Fruit fly (Drosophila melanogaster) whole organism, embryonic: ENCODE measurements around the gene CG4467.

Experiments used
- CG14014 ChIP-seq: fragments of 200-800 bp; sonication (Bioruptor generic); IDR thresholded peaks from 2 replicates; pipeline ENCODE4 v1.3.6; 2022; ENCODE audit warnings: missing biosample characterization, missing genetic modification characterization
- CG14965 ChIP-seq: fragments of 200-800 bp; sonication (Bioruptor generic); optimal IDR thresholded peaks from 2 replicates; lab custom pipeline; 2016; ENCODE audit warnings: missing biosample characterization, missing genetic modification characterization, borderline replicate concordance
- CG15696 ChIP-seq: fragments of 200-800 bp; sonication (Bioruptor generic); optimal IDR thresholded peaks from 2 replicates; lab custom pipeline; 2019; ENCODE audit warnings: missing biosample characterization, mild to moderate bottlenecking, missing genetic modification characterization, moderate library complexity
- CG2875 ChIP-seq: fragments of 200-800 bp; sonication (Bioruptor generic); optimal IDR thresholded peaks from 2 replicates; lab custom pipeline; 2017; ENCODE audit warnings: missing biosample characterization, mild to moderate bottlenecking, missing genetic modification characterization, missing genetic modification reagents
- CG31365 ChIP-seq: fragments of 200-800 bp; sonication (Bioruptor generic); optimal IDR thresholded peaks from 2 replicates; lab custom pipeline; 2018; ENCODE audit warnings: missing biosample characterization, mild to moderate bottlenecking, missing genetic modification characterization
- CG34422 ChIP-seq: fragments of 200-800 bp; sonication (Bioruptor generic); IDR thresholded peaks from 3 replicates; pipeline ENCODE4 v1.3.6; 2022; ENCODE audit warnings: missing biosample characterization, missing genetic modification characterization
- CG3995 ChIP-seq: fragments of 200-800 bp; sonication (Bioruptor generic); optimal IDR thresholded peaks from 3 replicates; lab custom pipeline; 2016; ENCODE audit warnings: missing biosample characterization, missing genetic modification characterization
- CG4328 ChIP-seq: fragments of 200-800 bp; sonication (Bioruptor generic); optimal IDR thresholded peaks from 3 replicates; lab custom pipeline; 2017; ENCODE audit warnings: missing biosample characterization, missing genetic modification reagents, missing genetic modification characterization
- CG6791 ChIP-seq: fragments of 200-800 bp; sonication (Bioruptor generic); IDR thresholded peaks from 3 replicates; pipeline ENCODE4 v1.3.6; 2022; ENCODE audit warnings: missing biosample characterization, missing genetic modification characterization; ENCODE audit not compliant: partially characterized antibody
- CG7271 ChIP-seq: fragments of 200-800 bp; sonication (Bioruptor generic); optimal IDR thresholded peaks from 2 replicates; lab custom pipeline; 2018; ENCODE audit warnings: missing biosample characterization, mild to moderate bottlenecking, missing genetic modification characterization, moderate library complexity
- CG8359 ChIP-seq: fragments of 200-800 bp; sonication (Bioruptor generic); optimal IDR thresholded peaks from 2 replicates; lab custom pipeline; 2017; ENCODE audit warnings: missing biosample characterization, mild to moderate bottlenecking, missing genetic modification characterization, borderline replicate concordance
- CG9817 ChIP-seq: fragments of 200-800 bp; sonication (Bioruptor generic); optimal IDR thresholded peaks from 2 replicates; lab custom pipeline; 2018; ENCODE audit warnings: missing biosample characterization, mild to moderate bottlenecking, missing genetic modification characterization, moderate library complexity
- Deaf1 ChIP-seq: fragments of 200-800 bp; optimal IDR thresholded peaks from 3 replicates; lab custom pipeline; 2019; ENCODE audit warnings: missing biosample characterization, mild to moderate bottlenecking, missing genetic modification characterization, moderate library complexity
- Ets65A ChIP-seq: fragments of 200-800 bp; sonication (Bioruptor generic); peaks from one replicate; lab custom pipeline; 2016; ENCODE audit warnings: missing biosample characterization, missing genetic modification characterization
- H2.0 ChIP-seq: fragments of 200-800 bp; sonication (Bioruptor generic); IDR thresholded peaks from 2 replicates; pipeline ENCODE4 v1.3.6; 2022; ENCODE audit warnings: missing biosample characterization, missing genetic modification characterization
- Hand ChIP-seq: fragments of 200-800 bp; sonication (Bioruptor generic); optimal IDR thresholded peaks from 2 replicates; lab custom pipeline; 2017; ENCODE audit warnings: mild to moderate bottlenecking, missing biosample characterization, missing genetic modification reagents, missing genetic modification characterization
- Hr51 ChIP-seq, 2 experiments: fragments of 200-800 bp; sonication (Bioruptor generic); optimal IDR thresholded peaks; 2 replicates in 1 of 2; 3 replicates in 1 of 2; lab custom pipeline; 2016 to 2018; ENCODE audit warnings: missing biosample characterization in 2 of 2, missing genetic modification characterization in 2 of 2, mild to moderate bottlenecking in 1 of 2, moderate library complexity in 1 of 2
- Jarid2 ChIP-seq: fragments of 200-800 bp; sonication (Bioruptor generic); optimal IDR thresholded peaks from 3 replicates; lab custom pipeline; 2017; ENCODE audit warnings: mild to moderate bottlenecking, missing biosample characterization, missing genetic modification reagents, missing genetic modification characterization
- Meics ChIP-seq: fragments of 200-800 bp; sonication (Bioruptor generic); optimal IDR thresholded peaks from 2 replicates; lab custom pipeline; 2017; ENCODE audit warnings: missing biosample characterization, mild to moderate bottlenecking, missing genetic modification characterization
- Nf-YA ChIP-seq: fragments of 200-800 bp; sonication (Bioruptor generic); IDR thresholded peaks from 2 replicates; pipeline ENCODE4 v1.3.6; 2022; ENCODE audit warnings: missing biosample characterization, missing genetic modification characterization
- Opbp ChIP-seq: fragments of 200-800 bp; sonication (Bioruptor generic); IDR thresholded peaks from 3 replicates; pipeline ENCODE4 v1.3.6; 2022; ENCODE audit warnings: missing biosample characterization, missing genetic modification characterization; ENCODE audit not compliant: partially characterized antibody
- Trl ChIP-seq, 3 experiments: fragments of >200 bp in 2 of 3; fragments of 200-800 bp in 1 of 3; sonication (Bioruptor generic) in 1 of 3; optimal IDR thresholded peaks; 2 replicates in 1 of 3; 3 replicates in 2 of 3; lab custom pipeline; 2016 to 2017; ENCODE audit warnings: missing biosample characterization in 1 of 3, missing genetic modification characterization in 1 of 3
- abd-A ChIP-seq: fragments of 200-800 bp; sonication (Bioruptor generic); optimal IDR thresholded peaks from 3 replicates; lab custom pipeline; 2019; ENCODE audit warnings: missing biosample characterization, mild to moderate bottlenecking, missing genetic modification characterization, moderate library complexity
- al ChIP-seq: fragments of 200-800 bp; sonication (Bioruptor generic); IDR thresholded peaks from 2 replicates; pipeline ENCODE4 v1.3.6; 2022; ENCODE audit warnings: missing biosample characterization, missing genetic modification characterization
- aop ChIP-seq: fragments of 200-800 bp; sonication (Bioruptor generic); IDR thresholded peaks from 2 replicates; pipeline ENCODE4 v1.3.6; 2022; ENCODE audit warnings: missing biosample characterization, missing genetic modification characterization
- cato ChIP-seq: fragments of 200-800 bp; sonication (Bioruptor generic); optimal IDR thresholded peaks from 2 replicates; lab custom pipeline; 2016; ENCODE audit warnings: missing biosample characterization, missing genetic modification characterization, borderline replicate concordance
- crol ChIP-seq: fragments of 200-800 bp; sonication (Bioruptor generic); IDR thresholded peaks from 2 replicates; pipeline ENCODE4 v1.3.6; 2022; ENCODE audit warnings: missing biosample characterization, missing genetic modification characterization
- dan ChIP-seq: fragments of 200-800 bp; sonication (Bioruptor generic); IDR thresholded peaks from 2 replicates; pipeline ENCODE4 v1.3.6; 2022; ENCODE audit warnings: missing biosample characterization, missing genetic modification characterization
- danr ChIP-seq: fragments of 200-800 bp; sonication (Bioruptor generic); IDR thresholded peaks from 2 replicates; pipeline ENCODE4 v1.3.6; 2022; ENCODE audit warnings: missing biosample characterization, missing genetic modification characterization
- dati ChIP-seq: fragments of 200-800 bp; sonication (Bioruptor generic); IDR thresholded peaks from 2 replicates; pipeline ENCODE4 v1.3.6; 2022; ENCODE audit warnings: missing biosample characterization, missing genetic modification characterization
- ewg ChIP-seq: fragments of 200-800 bp; sonication (Bioruptor generic); optimal IDR thresholded peaks from 3 replicates; lab custom pipeline; 2017; ENCODE audit warnings: mild to moderate bottlenecking, missing biosample characterization, missing genetic modification reagents, missing genetic modification characterization
- exex ChIP-seq: fragments of 200-800 bp; sonication (Bioruptor generic); optimal IDR thresholded peaks from 4 replicates; lab custom pipeline; 2018; ENCODE audit warnings: missing biosample characterization, mild to moderate bottlenecking, missing genetic modification characterization, moderate library complexity
- fru ChIP-seq: fragments of >200 bp; optimal IDR thresholded peaks from 2 replicates; lab custom pipeline; 2017
- nau ChIP-seq: fragments of 200-800 bp; sonication (Bioruptor generic); optimal IDR thresholded peaks from 3 replicates; lab custom pipeline; 2017; ENCODE audit warnings: missing biosample characterization, mild to moderate bottlenecking, missing genetic modification characterization, missing genetic modification reagents
- nerfin-1 ChIP-seq: fragments of 200-800 bp; sonication (Bioruptor generic); optimal IDR thresholded peaks from 3 replicates; lab custom pipeline; 2019; ENCODE audit warnings: missing biosample characterization, mild to moderate bottlenecking, missing genetic modification characterization, moderate library complexity
- onecut ChIP-seq: fragments of 200-800 bp; sonication (Bioruptor generic); IDR thresholded peaks from 2 replicates; pipeline ENCODE4 v1.3.6; 2022; ENCODE audit warnings: missing biosample characterization, missing genetic modification characterization
- org-1 ChIP-seq: fragments of 200-800 bp; sonication (Bioruptor generic); optimal IDR thresholded peaks from 2 replicates; lab custom pipeline; 2017; ENCODE audit warnings: missing biosample characterization, missing genetic modification characterization
- psq ChIP-seq: fragments of 200-800 bp; sonication (Bioruptor generic); optimal IDR thresholded peaks from 2 replicates; lab custom pipeline; 2017; ENCODE audit warnings: missing biosample characterization, missing genetic modification characterization
- ranshi ChIP-seq: fragments of 200-800 bp; sonication (Bioruptor generic); IDR thresholded peaks from 2 replicates; pipeline ENCODE4 v1.3.6; 2022; ENCODE audit warnings: missing biosample characterization, missing genetic modification characterization
- sd ChIP-seq: fragments of 200-800 bp; sonication (Bioruptor generic); optimal IDR thresholded peaks from 3 replicates; lab custom pipeline; 2018; ENCODE audit warnings: missing biosample characterization, mild to moderate bottlenecking, missing genetic modification characterization, moderate library complexity
- seq ChIP-seq: fragments of 200-800 bp; sonication (Bioruptor generic); IDR thresholded peaks from 2 replicates; pipeline ENCODE4 v1.3.6; 2022; ENCODE audit warnings: missing biosample characterization, missing genetic modification characterization
- sqz ChIP-seq: fragments of 200-800 bp; sonication (Bioruptor generic); optimal IDR thresholded peaks from 3 replicates; lab custom pipeline; 2018; ENCODE audit warnings: missing biosample characterization, mild to moderate bottlenecking, missing genetic modification characterization
- sr ChIP-seq: fragments of 200-800 bp; sonication (Bioruptor generic); IDR thresholded peaks from 3 replicates; pipeline ENCODE4 v1.3.6; 2022; ENCODE audit warnings: missing biosample characterization, missing genetic modification characterization
- yki ChIP-seq: fragments of >200 bp; optimal IDR thresholded peaks from 3 replicates; lab custom pipeline; 2018
- z ChIP-seq: fragments of 200-800 bp; sonication (Bioruptor generic); IDR thresholded peaks from 3 replicates; pipeline ENCODE4 v1.3.6; 2022; ENCODE audit warnings: missing biosample characterization, missing genetic modification characterization
- zfh1 ChIP-seq: fragments of 200-800 bp; sonication (Bioruptor generic); IDR thresholded peaks from 3 replicates; pipeline ENCODE4 v1.3.6; 2022; ENCODE audit warnings: missing biosample characterization, missing genetic modification characterization

Gene CG4467

DNA sequence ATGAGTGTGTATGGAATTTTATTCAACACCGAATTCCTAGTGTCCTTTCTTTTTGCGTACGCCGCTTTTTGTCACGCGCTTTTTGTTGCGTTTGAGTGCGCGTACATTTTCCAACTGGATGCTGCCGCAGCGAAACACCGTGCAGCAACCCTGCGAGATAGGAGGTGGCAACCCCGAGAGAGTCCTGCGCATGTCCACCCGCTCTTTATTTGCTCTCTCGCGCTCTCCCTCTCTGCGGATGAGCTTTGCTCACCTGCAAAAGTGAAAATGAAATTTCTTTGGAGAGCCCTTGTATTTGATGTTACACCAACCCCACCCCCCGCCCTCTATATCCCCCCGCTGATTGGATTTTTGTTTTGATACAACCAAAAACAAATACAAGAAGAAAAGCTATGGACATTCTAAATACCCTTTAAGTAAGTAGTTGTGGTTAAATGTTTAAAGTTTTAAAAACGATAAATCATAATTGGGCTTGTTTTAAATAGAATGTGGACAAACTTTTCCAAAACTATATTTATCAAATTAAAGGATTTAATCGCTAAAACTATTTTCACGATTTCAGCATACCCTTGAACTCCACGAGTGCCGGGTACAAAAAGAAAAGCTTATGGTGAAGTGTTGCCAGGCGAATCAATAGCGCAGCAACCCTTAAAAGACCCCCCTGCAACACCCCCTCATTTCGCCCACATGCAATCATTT lies 8.6 kb downstream of the CG4467 start (continued):
- peak; percentile 79 for TF ChIP-seq nerfin-1 (tag; lab: Kevin White, UChicago)
- no peak for TF ChIP-seq fru (lab: Kevin White, UChicago)
- TF ChIP-seq nau (GFP tag; lab: Kevin White, UChicago) = no peak
- peak; percentile 53 for TF ChIP-seq Deaf1 (tag; lab: Kevin White, UChicago)
- no peak for TF ChIP-seq psq (GFP tag; lab: Kevin White, UChicago)
- no peak for TF ChIP-seq CG2875 (GFP tag; lab: Kevin White, UChicago)
- TF ChIP-seq CG3995 (GFP tag; lab: Kevin White, UChicago) = no peak
- TF ChIP-seq CG14965 = no peak

DNA sequence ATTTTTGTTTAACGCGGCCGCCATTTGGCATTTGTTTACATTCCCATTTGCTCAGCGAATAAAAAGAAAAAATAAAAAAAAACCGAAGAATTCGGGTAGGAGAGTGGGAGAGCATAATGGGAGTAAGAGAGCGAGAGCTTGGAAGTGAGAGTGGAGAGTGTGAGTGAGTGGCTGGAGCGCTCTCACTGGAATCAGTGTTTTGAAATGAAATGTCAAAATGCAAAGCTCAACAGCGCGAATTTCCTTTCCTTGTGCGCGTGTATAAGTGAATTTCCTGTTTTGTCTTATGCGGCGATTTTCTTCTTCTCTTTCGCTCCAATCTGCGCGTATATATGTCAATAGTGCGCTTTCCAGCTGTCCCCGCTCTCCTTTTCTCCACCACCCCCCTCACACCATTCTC lies 9.7 kb downstream of the CG4467 start:
- peak; percentile 80 for TF ChIP-seq sd
- TF ChIP-seq zfh1 (GFP tag; lab: Robert Waterston, UW) = no peak
- no peak for TF ChIP-seq Opbp (GFP tag; lab: Robert Waterston, UW)
- TF ChIP-seq Hr51 (GFP tag; optimal IDR thresholded peaks at IDR 0.05; lab: Kevin White, UChicago) = peak in 1 of 2 experiments; percentile 74
- TF ChIP-seq Trl (optimal IDR thresholded peaks at IDR 0.05; lab: Kevin White, UChicago) = peak; percentile 60 to 85
- no peak for TF ChIP-seq Trl (GFP tag; optimal IDR thresholded peaks at IDR 0.05; lab: Kevin White, UChicago)
- peak; percentile 20 for TF ChIP-seq yki
- TF ChIP-seq crol (GFP tag; lab: Robert Waterston, UW) = peak; percentile 64
- TF ChIP-seq ewg (GFP tag; lab: Kevin White, UChicago) = peak; percentile 33
- 0 out of 3 replicates have a peak, but pooled peaks have one; percentile 29 for TF ChIP-seq z (GFP tag; lab: Robert Waterston, UW)
- no peak for TF ChIP-seq dan
- TF ChIP-seq nerfin-1 (tag; lab: Kevin White, UChicago) = peak; percentile 23
- TF ChIP-seq ranshi (GFP tag; lab: Robert Waterston, UW) = no peak
- 0 out of 3 replicates have a peak, but pooled peaks have one; percentile 11 for TF ChIP-seq CG34422 (GFP tag; lab: Robert Waterston, UW)
- TF ChIP-seq abd-A = peak; percentile 34
- peak; percentile 34 for TF ChIP-seq sqz (GFP tag; lab: Kevin White, UChicago)
- peak; percentile 55 for TF ChIP-seq Ets65A (GFP tag; lab: Kevin White, UChicago)
- TF ChIP-seq, all 482 proteins: peak for 12

DNA sequence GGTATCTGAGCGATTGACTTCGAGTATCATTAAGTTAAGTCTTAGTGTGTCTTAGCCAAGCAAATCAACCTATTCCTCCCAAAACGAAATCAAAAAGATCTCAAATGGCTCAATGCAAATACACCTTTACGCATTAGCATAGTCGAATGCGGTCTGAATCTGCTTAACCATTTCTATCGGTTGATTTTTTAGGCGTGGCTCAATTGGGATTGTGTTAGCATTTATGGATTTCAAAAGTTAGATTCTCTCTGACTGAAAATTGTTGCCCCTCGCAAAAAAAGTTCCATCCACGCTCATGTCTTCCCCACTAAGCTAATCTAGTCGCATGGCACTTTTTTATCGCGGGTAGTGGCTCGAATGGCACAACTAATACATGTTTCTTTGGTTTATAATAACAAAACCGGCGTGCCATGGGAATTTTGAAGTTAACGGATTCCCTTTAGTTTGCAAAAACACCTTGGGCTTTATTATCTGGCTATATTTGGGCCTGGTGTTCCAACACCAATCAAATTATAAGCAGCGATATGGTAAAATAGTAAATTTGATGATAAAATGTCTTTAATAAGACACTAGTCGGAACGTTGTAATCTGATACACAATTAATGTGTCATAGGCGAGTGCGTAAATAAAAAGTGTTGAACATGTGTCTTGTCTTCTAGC lies 20.0 kb downstream of the CG4467 start:
- peak; percentile 24; the same call in 1 of the 2 replicates for TF ChIP-seq al (GFP tag; lab: Robert Waterston, UW)
- TF ChIP-seq danr (GFP tag; lab: Robert Waterston, UW) = no peak
- no peak for TF ChIP-seq CG4328 (GFP tag; lab: Kevin White, UChicago)
- peak; percentile 26 for TF ChIP-seq abd-A
- no peak for TF ChIP-seq dati (GFP tag; lab: Robert Waterston, UW)
- TF ChIP-seq Jarid2 = peak; percentile 17
- TF ChIP-seq CG14014 (GFP tag; lab: Robert Waterston, UW) = no peak
- peak; percentile 26 for TF ChIP-seq org-1
- TF ChIP-seq CG7271 (tag; lab: Kevin White, UChicago) = no peak
- no peak for TF ChIP-seq sr
- no peak for TF ChIP-seq Nf-YA (GFP tag; lab: Robert Waterston, UW)
- no peak for TF ChIP-seq onecut
- peak; percentile 23 for TF ChIP-seq Hand (GFP tag; lab: Kevin White, UChicago)
- no peak for TF ChIP-seq CG8359
- TF ChIP-seq exex (tag; lab: Kevin White, UChicago) = peak; percentile 96
- TF ChIP-seq CG31365 (tag; lab: Kevin White, UChicago) = peak; percentile 29
- peak; percentile 65 for TF ChIP-seq Meics (GFP tag; lab: Kevin White, UChicago)
- no peak for TF ChIP-seq CG15696
- no peak for TF ChIP-seq H2.0 (GFP tag; lab: Robert Waterston, UW)
- TF ChIP-seq aop (GFP tag; lab: Robert Waterston, UW) = no peak
- TF ChIP-seq CG6791 (GFP tag; lab: Robert Waterston, UW) = no peak
- no peak for TF ChIP-seq cato (GFP tag; lab: Kevin White, UChicago)
- no peak for TF ChIP-seq CG34422 (GFP tag; lab: Robert Waterston, UW)
- TF ChIP-seq CG9817 = peak; percentile 21
- TF ChIP-seq seq = no peak
